Worm (Caenorhabditis elegans): ENCODE measurements around the gene fbxb-77.

Gene fbxb-77

DNA sequence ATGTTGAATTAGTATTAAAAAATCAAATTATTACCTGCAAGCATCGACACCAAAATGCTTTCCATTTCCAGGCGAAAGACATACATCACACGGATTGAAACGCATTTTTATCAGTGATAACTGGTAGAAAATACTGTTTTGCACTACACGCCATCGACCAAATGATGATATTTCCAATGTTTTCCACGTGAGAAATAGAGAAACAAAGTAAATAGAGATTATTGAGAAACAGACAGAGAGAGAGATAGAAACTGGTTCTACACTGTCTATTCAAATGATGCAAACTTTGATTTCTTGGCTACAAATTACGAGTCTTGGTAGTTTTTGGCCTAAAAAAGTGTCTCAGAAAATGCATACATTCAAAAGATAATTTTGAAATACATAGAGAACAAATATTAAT is 32.4 kb upstream of the fbxb-77 start, which contains the start of gene nhr-104:
Gene nhr-104 (minus strand): TSS at position 361 of the 400 bp plus-strand sequence.
- TF ChIP-seq nhr-76 (tag; optimal IDR thresholded peaks at IDR 0.05) (no peak), nhr-43 (tag; optimal IDR thresholded peaks at IDR 0.05; ENCODE audit: poor library complexity, severe bottlenecking) (peak; percentile 36), jun-1 (tag; optimal IDR thresholded peaks at IDR 0.05) (peak; percentile 39), elt-2 (tag; optimal IDR thresholded peaks at IDR 0.05) (peak; percentile 63), pqm-1 (tag; optimal IDR thresholded peaks at IDR 0.05) (peak; percentile 67), nfya-1 (tag; optimal IDR thresholded peaks at IDR 0.05; ENCODE audit: insufficient read depth) (peak; percentile 16), nhr-23 (tag; optimal IDR thresholded peaks at IDR 0.05) (peak; percentile 69), tbx-2 (tag; optimal IDR thresholded peaks at IDR 0.05) (no peak), egl-27 (tag; optimal IDR thresholded peaks at IDR 0.05) (no peak), nhr-25 (tag; optimal IDR thresholded peaks at IDR 0.05) (peak; percentile 59), ceh-28 (tag; optimal IDR thresholded peaks at IDR 0.05) (peak; percentile 66), pha-4 (tag; optimal IDR thresholded peaks at IDR 0.05) (peak; percentile 94), skn-1 (tag; optimal IDR thresholded peaks at IDR 0.05) (peak; percentile 94)

- TF ChIP-seq hmg-11 (tag; optimal IDR thresholded peaks at IDR 0.05) = peak; percentile 76
- TF ChIP-seq nfya-1 (tag; optimal IDR thresholded peaks at IDR 0.05; ENCODE audit: insufficient read depth) = peak; percentile 28
- TF ChIP-seq fkh-10 (GFP tag; optimal IDR thresholded peaks at IDR 0.05) = no peak
- TF ChIP-seq lsy-12 (tag; optimal IDR thresholded peaks at IDR 0.05) = no peak
Observed at ce11 chrIV:4781123-4781522, 25.2 kb upstream of the fbxb-77 start.

ce11 chrIV:4780129-4780528 is 24.2 kb upstream of the fbxb-77 start, which contains the start of gene set-15:
TSS of gene set-15 (minus strand) at chrIV:4780229.
- no peak for TF ChIP-seq eor-1 (tag; optimal IDR thresholded peaks at IDR 0.05)
- no peak for TF ChIP-seq snpc-4 (tag; optimal IDR thresholded peaks at IDR 0.05)
- no peak for TF ChIP-seq egl-5 (tag; optimal IDR thresholded peaks at IDR 0.05)
- TF ChIP-seq aly-2 (tag; optimal IDR thresholded peaks at IDR 0.05) = no peak
- TF ChIP-seq nhr-25 (tag; optimal IDR thresholded peaks at IDR 0.05) = no peak
- TF ChIP-seq egl-27 (tag; optimal IDR thresholded peaks at IDR 0.05) = no peak
- no peak for TF ChIP-seq elt-1 (tag; optimal IDR thresholded peaks at IDR 0.05)
- no peak for TF ChIP-seq mdl-1 (tag; optimal IDR thresholded peaks at IDR 0.05)
- TF ChIP-seq unc-62 (GFP tag; optimal IDR thresholded peaks at IDR 0.05) = no peak
- TF ChIP-seq zag-1 (tag; optimal IDR thresholded peaks at IDR 0.05) = no peak
- TF ChIP-seq ztf-4 (tag; optimal IDR thresholded peaks at IDR 0.05) = no peak
- no peak for TF ChIP-seq pha-4 (tag; optimal IDR thresholded peaks at IDR 0.05)
- TF ChIP-seq ceh-16 (tag; optimal IDR thresholded peaks at IDR 0.05) = no peak
- TF ChIP-seq lin-39 (tag; optimal IDR thresholded peaks at IDR 0.05) = no peak
- no peak for TF ChIP-seq ztf-11 (tag; optimal IDR thresholded peaks at IDR 0.05)
- TF ChIP-seq daf-12 (tag; optimal IDR thresholded peaks at IDR 0.05) = no peak
- no peak for TF ChIP-seq tbx-2 (tag; optimal IDR thresholded peaks at IDR 0.05)
- TF ChIP-seq nhr-12 (tag; optimal IDR thresholded peaks at IDR 0.05) = no peak
- TF ChIP-seq fkh-10 (GFP tag; optimal IDR thresholded peaks at IDR 0.05) = no peak
- TF ChIP-seq elt-3 (tag; optimal IDR thresholded peaks at IDR 0.05) = no peak

DNA sequence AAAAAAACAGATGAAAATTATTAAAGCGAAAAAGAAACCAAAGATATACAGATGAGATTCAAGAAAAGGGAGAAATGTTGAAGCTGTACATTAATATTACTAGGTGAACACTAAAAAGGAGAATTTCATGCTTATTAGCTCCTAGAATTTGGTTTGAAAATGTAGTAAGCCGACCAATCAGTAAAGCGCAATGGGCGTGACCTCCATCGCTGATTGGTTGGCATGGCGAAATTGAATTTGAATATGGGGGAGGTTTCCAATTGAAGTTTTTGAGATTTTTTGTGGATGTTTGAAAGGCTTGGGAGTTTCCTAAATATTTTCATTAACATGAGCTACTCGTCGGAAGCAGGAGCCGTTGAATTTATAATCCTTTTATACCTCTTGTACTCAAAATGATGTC is 20.5 kb upstream of the fbxb-77 start:
- peak; percentile 94 for TF ChIP-seq nfya-1 (tag; optimal IDR thresholded peaks at IDR 0.05; ENCODE audit: insufficient read depth)
- TF ChIP-seq tbx-2 (tag; optimal IDR thresholded peaks at IDR 0.05) = no peak
- TF ChIP-seq elt-1 (tag; optimal IDR thresholded peaks at IDR 0.05) = no peak
- no peak for TF ChIP-seq egl-27 (tag; optimal IDR thresholded peaks at IDR 0.05)
- TF ChIP-seq fkh-2 (tag; optimal IDR thresholded peaks at IDR 0.05) = no peak
- no peak for TF ChIP-seq lin-15B (tag; optimal IDR thresholded peaks at IDR 0.05)

DNA sequence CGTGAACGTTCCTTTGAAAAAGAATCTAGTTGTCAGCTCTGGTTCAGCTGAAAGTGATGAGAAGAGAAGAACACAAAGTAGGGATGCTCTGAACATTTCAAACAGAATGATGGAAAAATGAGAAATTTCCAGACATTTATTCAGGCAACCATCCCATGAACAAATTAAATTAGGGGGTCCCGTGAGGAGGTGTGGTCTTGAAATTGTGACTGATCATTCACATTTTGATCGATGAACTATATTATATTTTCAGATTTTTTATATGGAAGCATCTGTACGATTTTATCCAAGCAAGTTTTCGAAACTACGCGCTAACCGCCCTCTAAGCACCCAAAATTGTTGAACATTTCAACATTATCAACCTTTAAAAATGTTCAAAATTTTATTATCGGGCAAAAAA is 20.0 kb upstream of the fbxb-77 start, which contains the start of gene R11E3.19:
Gene R11E3.19 (minus strand): TSS at position 101 of the 400 bp plus-strand sequence.
- no peak for TF ChIP-seq ztf-11 (tag; optimal IDR thresholded peaks at IDR 0.05)
- no peak for TF ChIP-seq egl-27 (tag; optimal IDR thresholded peaks at IDR 0.05)
- no peak for TF ChIP-seq elt-2 (tag; optimal IDR thresholded peaks at IDR 0.05)
- no peak for TF ChIP-seq eor-1 (tag; optimal IDR thresholded peaks at IDR 0.05)
- TF ChIP-seq ceh-9 (tag; optimal IDR thresholded peaks at IDR 0.05) = no peak
- no peak for TF ChIP-seq nhr-23 (tag; optimal IDR thresholded peaks at IDR 0.05)
- TF ChIP-seq nhr-11 (tag; optimal IDR thresholded peaks at IDR 0.05) = no peak
- no peak for TF ChIP-seq fos-1 (tag; optimal IDR thresholded peaks at IDR 0.05)
- no peak for TF ChIP-seq daf-12 (tag; optimal IDR thresholded peaks at IDR 0.05)
- TF ChIP-seq unc-62 (GFP tag; optimal IDR thresholded peaks at IDR 0.05) = no peak
- no peak for TF ChIP-seq ama-1 (optimal IDR thresholded peaks at IDR 0.05)
- no peak for TF ChIP-seq pha-4 (tag; optimal IDR thresholded peaks at IDR 0.05)
- TF ChIP-seq R02D3.7 (tag; optimal IDR thresholded peaks at IDR 0.05) = no peak
- TF ChIP-seq mml-1 (tag; optimal IDR thresholded peaks at IDR 0.05) = no peak
- TF ChIP-seq elt-1 (tag; optimal IDR thresholded peaks at IDR 0.05) = no peak
- no peak for TF ChIP-seq nhr-67 (tag; optimal IDR thresholded peaks at IDR 0.05)
